Fruit fly (Drosophila melanogaster) Kc167 (cell line): ENCODE data around the gene CG14269.

Source experiments
- Myc ChIP-seq: fragments of >200 bp; optimal IDR thresholded peaks from 2 replicates; lab custom pipeline; 2017; ENCODE audit warnings: missing external identifiers
- Sin3A ChIP-seq: fragments of >200 bp; optimal IDR thresholded peaks from 2 replicates; lab custom pipeline; 2018; ENCODE audit warnings: missing external identifiers
- h ChIP-seq: fragments of >200 bp; optimal IDR thresholded peaks from 3 replicates; lab custom pipeline; 2018; ENCODE audit warnings: missing external identifiers
- insv ChIP-seq: fragments of >200 bp; optimal IDR thresholded peaks from 3 replicates; lab custom pipeline; 2018; ENCODE audit warnings: missing external identifiers
- psq ChIP-seq: fragments of >200 bp; optimal IDR thresholded peaks from 2 replicates; lab custom pipeline; 2017; ENCODE audit warnings: missing external identifiers
- ttk ChIP-seq: sonication (Bioruptor generic); optimal IDR thresholded peaks from 2 replicates; lab custom pipeline; 2017; ENCODE audit warnings: missing external identifiers

CG14269 gene

dm6 chrX:3423199-3423768 is 12.3 kb downstream of the CG14269 start:
- TF ChIP-seq ttk (lab: Kevin White, UChicago) (no peak), insv (lab: Kevin White, UChicago) (no peak), psq (lab: Kevin White, UChicago) (no peak), Sin3A (lab: Kevin White, UChicago) (no peak), h (no peak), Myc (lab: Kevin White, UChicago) (no peak)

- TF ChIP-seq Myc (lab: Kevin White, UChicago) = no peak
- no peak for TF ChIP-seq insv (lab: Kevin White, UChicago)
- TF ChIP-seq h = no peak
- no peak for TF ChIP-seq ttk (lab: Kevin White, UChicago)
- TF ChIP-seq psq (lab: Kevin White, UChicago) = no peak
- no peak for TF ChIP-seq Sin3A (lab: Kevin White, UChicago)
Measured at dm6 chrX:3414003-3414767, 21.4 kb downstream of the CG14269 start.

- no peak for TF ChIP-seq Sin3A (lab: Kevin White, UChicago)
- TF ChIP-seq psq (lab: Kevin White, UChicago) = no peak
- TF ChIP-seq Myc (lab: Kevin White, UChicago) = no peak
- no peak for TF ChIP-seq insv (lab: Kevin White, UChicago)
- TF ChIP-seq ttk (lab: Kevin White, UChicago) = no peak
- TF ChIP-seq h = no peak
Measured at dm6 chrX:3412855-3413254, 22.8 kb downstream of the CG14269 start.

DNA sequence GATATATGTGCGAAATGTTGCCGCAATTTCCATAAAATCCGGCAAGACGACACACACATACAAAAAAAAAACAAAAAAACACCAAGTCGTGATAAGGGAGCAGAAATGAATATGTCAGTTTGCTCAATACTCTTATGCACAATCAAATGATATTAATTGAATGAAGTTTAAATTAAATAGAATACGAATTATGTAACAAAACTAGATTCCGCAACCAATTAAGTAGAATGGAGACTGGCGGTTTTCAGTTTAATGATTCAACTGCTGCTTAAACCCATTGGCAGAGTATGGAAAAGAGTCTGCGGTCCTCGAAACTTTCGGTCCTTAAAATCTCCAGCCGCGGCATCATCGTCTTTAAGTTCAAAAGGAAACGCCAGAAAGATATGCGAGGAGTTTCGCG is 23.8 kb downstream of the CG14269 start:
- TF ChIP-seq ttk (lab: Kevin White, UChicago) = no peak

DNA sequence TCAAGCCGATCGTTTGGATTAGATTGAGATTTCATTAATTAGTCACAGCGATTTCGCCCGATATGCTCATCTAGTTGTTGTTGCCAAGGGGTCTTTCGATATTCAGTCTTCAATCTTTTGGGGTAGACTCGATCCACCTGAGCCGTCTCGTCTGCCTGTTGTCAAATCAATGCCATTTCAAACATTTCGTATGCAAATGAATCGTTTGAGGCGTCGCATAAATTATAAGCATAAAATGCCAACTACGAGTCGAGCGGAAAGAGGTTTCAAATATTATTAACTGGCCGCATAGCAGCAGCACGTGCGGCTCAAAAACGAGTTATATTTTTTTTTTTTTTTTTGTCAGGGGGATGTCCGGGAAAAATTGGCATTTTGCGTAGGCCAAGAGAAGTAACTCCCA is 24.2 kb downstream of the CG14269 start:
- TF ChIP-seq Myc (lab: Kevin White, UChicago) (no peak), Sin3A (lab: Kevin White, UChicago) (no peak), insv (lab: Kevin White, UChicago) (no peak), psq (lab: Kevin White, UChicago) (no peak), ttk (lab: Kevin White, UChicago) (no peak), h (no peak)

DNA sequence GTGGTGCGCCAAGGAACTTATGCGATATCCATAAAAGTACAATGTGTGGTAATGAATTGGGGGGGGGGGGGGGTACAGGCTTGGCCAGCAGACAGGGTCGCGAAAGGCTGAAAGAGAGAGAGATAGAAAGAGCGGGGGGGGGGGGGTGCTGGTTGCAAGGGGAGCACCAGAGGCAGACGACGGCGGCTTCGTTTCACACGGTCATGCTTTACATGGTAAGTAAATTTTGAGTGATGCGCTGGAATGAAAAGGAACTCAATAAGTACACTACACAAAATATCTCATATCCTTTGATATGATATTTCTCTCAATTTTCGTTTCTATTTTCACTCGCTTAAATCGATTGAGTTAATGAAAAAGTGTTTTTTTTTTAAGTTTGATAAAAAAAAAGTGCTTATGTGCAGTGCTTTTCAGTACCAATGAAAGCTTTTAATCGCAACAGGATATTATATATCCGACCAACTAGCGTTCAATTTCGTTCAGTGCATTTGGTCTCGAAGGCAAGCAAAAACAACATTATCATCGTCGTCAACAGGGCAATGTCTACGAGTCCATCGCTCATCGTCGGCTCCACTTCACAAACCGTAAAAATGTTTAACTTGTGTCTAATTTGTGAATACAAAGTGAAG is 26.9 kb downstream of the CG14269 start:
- TF ChIP-seq psq (lab: Kevin White, UChicago) (no peak), ttk (lab: Kevin White, UChicago) (no peak), h (no peak), insv (lab: Kevin White, UChicago) (no peak), Sin3A (lab: Kevin White, UChicago) (no peak), Myc (lab: Kevin White, UChicago) (no peak)

dm6 chrX:3407760-3408608 is 27.6 kb downstream of the CG14269 start:
- TF ChIP-seq psq (lab: Kevin White, UChicago) = no peak
- no peak for TF ChIP-seq ttk (lab: Kevin White, UChicago)
- TF ChIP-seq insv (lab: Kevin White, UChicago) = no peak
- no peak for TF ChIP-seq h
- no peak for TF ChIP-seq Sin3A (lab: Kevin White, UChicago)
- TF ChIP-seq Myc (lab: Kevin White, UChicago) = no peak

- no peak for TF ChIP-seq insv (lab: Kevin White, UChicago)
- TF ChIP-seq Sin3A (lab: Kevin White, UChicago) = no peak
- no peak for TF ChIP-seq h
- TF ChIP-seq ttk (lab: Kevin White, UChicago) = no peak
- no peak for TF ChIP-seq Myc (lab: Kevin White, UChicago)
- no peak for TF ChIP-seq psq (lab: Kevin White, UChicago)
Measured at dm6 chrX:3405440-3405839, 30.2 kb downstream of the CG14269 start.

- TF ChIP-seq Sin3A (lab: Kevin White, UChicago) (no peak), psq (lab: Kevin White, UChicago) (no peak), h (no peak), Myc (lab: Kevin White, UChicago) (no peak), ttk (lab: Kevin White, UChicago) (no peak), insv (lab: Kevin White, UChicago) (no peak)
Measured at dm6 chrX:3404698-3405097, 30.9 kb downstream of the CG14269 start.

DNA sequence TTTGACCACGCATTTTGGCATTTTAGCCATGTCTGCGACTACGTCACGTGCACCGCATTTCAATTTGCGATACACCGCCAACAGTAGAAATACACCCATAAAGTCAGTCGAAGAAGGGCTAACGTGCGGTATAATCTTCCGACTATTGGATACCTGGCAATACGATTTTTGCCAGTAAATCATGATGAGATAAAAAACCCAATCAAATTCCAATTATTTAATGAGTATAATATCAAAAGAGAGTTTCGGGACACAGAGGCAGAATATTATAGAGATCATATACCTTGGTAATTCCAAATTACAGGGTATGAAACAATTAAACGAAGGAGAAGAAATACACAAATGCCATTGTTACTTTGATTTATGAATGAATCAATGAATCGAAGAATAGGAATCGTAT is 32.2 kb downstream of the CG14269 start:
- TF ChIP-seq Myc (lab: Kevin White, UChicago) (no peak), insv (lab: Kevin White, UChicago) (no peak), Sin3A (lab: Kevin White, UChicago) (no peak), psq (lab: Kevin White, UChicago) (no peak), h (no peak)

DNA sequence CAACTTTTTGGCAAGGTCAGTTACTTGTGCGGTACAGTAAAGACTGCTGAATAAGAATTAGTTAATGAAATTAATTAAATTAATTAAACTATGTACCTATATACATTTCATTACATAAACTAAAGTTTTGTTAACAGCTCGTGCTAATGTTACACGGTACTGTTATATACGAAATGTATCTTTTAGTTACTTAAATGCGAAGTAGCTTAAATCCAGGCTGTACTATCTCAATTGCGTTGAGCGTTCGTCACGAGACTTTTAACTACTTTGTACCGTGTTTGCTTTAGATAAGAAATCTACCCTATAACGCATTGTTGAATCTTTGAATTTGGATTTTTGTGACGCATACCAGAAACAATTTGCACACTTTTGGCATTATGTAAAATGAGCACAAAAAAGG is 36.3 kb downstream of the CG14269 start:
- TF ChIP-seq insv (lab: Kevin White, UChicago) (no peak), psq (lab: Kevin White, UChicago) (no peak), h (no peak), Myc (lab: Kevin White, UChicago) (no peak), Sin3A (lab: Kevin White, UChicago) (no peak), ttk (lab: Kevin White, UChicago) (no peak)
